Fruit fly (Drosophila melanogaster) whole organism, embryonic: ENCODE measurements around the gene Irk1.

Experiments
- Antp ChIP-seq: fragments of 200-800 bp; sonication (Bioruptor generic); optimal IDR thresholded peaks from 3 replicates; lab custom pipeline; 2016; ENCODE audit warnings: missing biosample characterization, missing genetic modification characterization
- CG10462 ChIP-seq: fragments of 200-800 bp; sonication (Bioruptor generic); optimal IDR thresholded peaks from 2 replicates; lab custom pipeline; 2016; ENCODE audit warnings: missing biosample characterization, missing genetic modification characterization
- CG10959 ChIP-seq: fragments of 200-800 bp; sonication (Bioruptor generic); IDR thresholded peaks from 2 replicates; pipeline ENCODE4 v1.3.6; 2022; ENCODE audit warnings: missing biosample characterization, missing genetic modification characterization
- CG12071 ChIP-seq: fragments of 200-800 bp; sonication (Bioruptor generic); optimal IDR thresholded peaks from 3 replicates; lab custom pipeline; 2018; ENCODE audit warnings: missing biosample characterization, mild to moderate bottlenecking, missing genetic modification characterization
- CG13287 ChIP-seq: fragments of 200-800 bp; sonication (Bioruptor generic); IDR thresholded peaks from 2 replicates; pipeline ENCODE4 v1.3.6; 2022; ENCODE audit warnings: missing biosample characterization, missing genetic modification characterization; ENCODE audit not compliant: partially characterized antibody
- CG14710 ChIP-seq: fragments of 200-800 bp; sonication (Bioruptor generic); optimal IDR thresholded peaks from 3 replicates; lab custom pipeline; 2019; ENCODE audit warnings: missing biosample characterization, mild to moderate bottlenecking, missing genetic modification characterization, moderate library complexity
- CG1529 ChIP-seq: fragments of 200-800 bp; sonication (Bioruptor generic); optimal IDR thresholded peaks from 3 replicates; lab custom pipeline; 2018; ENCODE audit warnings: missing biosample characterization, missing genetic modification characterization
- CG15479 ChIP-seq: fragments of 200-800 bp; sonication (Bioruptor generic); optimal IDR thresholded peaks from 3 replicates; lab custom pipeline; 2019; ENCODE audit warnings: missing biosample characterization, mild to moderate bottlenecking, missing genetic modification characterization, moderate library complexity
- CG18262 ChIP-seq: fragments of 200-800 bp; optimal IDR thresholded peaks from 3 replicates; lab custom pipeline; 2019; ENCODE audit warnings: missing biosample characterization, mild to moderate bottlenecking, missing genetic modification characterization, moderate library complexity
- CG18476 ChIP-seq: fragments of 200-800 bp; sonication (Bioruptor generic); optimal IDR thresholded peaks from 2 replicates; lab custom pipeline; 2016; ENCODE audit warnings: missing biosample characterization, mild to moderate bottlenecking, missing genetic modification characterization
- CG2875 ChIP-seq: fragments of 200-800 bp; sonication (Bioruptor generic); optimal IDR thresholded peaks from 2 replicates; lab custom pipeline; 2017; ENCODE audit warnings: missing biosample characterization, mild to moderate bottlenecking, missing genetic modification characterization, missing genetic modification reagents
- CG32767 ChIP-seq: fragments of 200-800 bp; sonication (Bioruptor generic); IDR thresholded peaks from 2 replicates; pipeline ENCODE4 v1.3.6; 2022; ENCODE audit warnings: missing biosample characterization, missing genetic modification characterization
- CG33557 ChIP-seq: fragments of 200-800 bp; sonication (Bioruptor generic); optimal IDR thresholded peaks from 2 replicates; lab custom pipeline; 2019; ENCODE audit warnings: missing biosample characterization, mild to moderate bottlenecking, missing genetic modification characterization, moderate library complexity
- CG3407 ChIP-seq: fragments of 200-800 bp; sonication (Bioruptor generic); optimal IDR thresholded peaks from 2 replicates; lab custom pipeline; 2018; ENCODE audit warnings: missing biosample characterization, mild to moderate bottlenecking, missing genetic modification characterization
- CG4617 ChIP-seq: fragments of 200-800 bp; sonication (Bioruptor generic); optimal IDR thresholded peaks from 3 replicates; lab custom pipeline; 2016; ENCODE audit warnings: missing biosample characterization, missing genetic modification characterization, borderline replicate concordance
- CG6272 ChIP-seq: fragments of 200-800 bp; sonication (Bioruptor generic); IDR thresholded peaks from 2 replicates; pipeline ENCODE4 v1.3.6; 2022; ENCODE audit warnings: missing biosample characterization, missing genetic modification characterization
- CTCF ChIP-seq: fragments of 200-800 bp; sonication (Bioruptor generic); optimal IDR thresholded peaks from 2 replicates; lab custom pipeline; 2017; ENCODE audit warnings: missing biosample characterization, mild to moderate bottlenecking, missing genetic modification characterization, moderate library complexity
- Ets65A ChIP-seq: fragments of 200-800 bp; sonication (Bioruptor generic); peaks from one replicate; lab custom pipeline; 2016; ENCODE audit warnings: missing biosample characterization, missing genetic modification characterization
- H2.0 ChIP-seq: fragments of 200-800 bp; sonication (Bioruptor generic); IDR thresholded peaks from 2 replicates; pipeline ENCODE4 v1.3.6; 2022; ENCODE audit warnings: missing biosample characterization, missing genetic modification characterization
- HLH54F ChIP-seq: fragments of 200-800 bp; sonication (Bioruptor generic); optimal IDR thresholded peaks from 3 replicates; lab custom pipeline; 2016; ENCODE audit warnings: missing biosample characterization, missing genetic modification characterization
- MBD-R2 ChIP-seq: fragments of 200-800 bp; sonication (Bioruptor generic); IDR thresholded peaks from 2 replicates; pipeline ENCODE4 v1.3.6; 2022; ENCODE audit warnings: missing biosample characterization, missing genetic modification characterization
- Sox102F ChIP-seq: fragments of 200-800 bp; sonication (Bioruptor generic); optimal IDR thresholded peaks from 2 replicates; lab custom pipeline; 2018; ENCODE audit warnings: missing biosample characterization, mild to moderate bottlenecking, missing genetic modification characterization, moderate library complexity
- Sry-β ChIP-seq: fragments of 200-800 bp; sonication (Bioruptor generic); optimal IDR thresholded peaks from 2 replicates; lab custom pipeline; 2018; ENCODE audit warnings: missing biosample characterization, mild to moderate bottlenecking, missing genetic modification characterization, moderate library complexity
- Tbp ChIP-seq: fragments of >200 bp; optimal IDR thresholded peaks from 2 replicates; lab custom pipeline; 2018; ENCODE audit warnings: missing biosample characterization, missing genetic modification characterization
- ara ChIP-seq: fragments of 200-800 bp; sonication (Bioruptor generic); IDR thresholded peaks from 2 replicates; pipeline ENCODE4 v1.3.6; 2022; ENCODE audit warnings: missing biosample characterization, missing genetic modification characterization
- cg ChIP-seq: fragments of 200-800 bp; sonication (Bioruptor generic); optimal IDR thresholded peaks from 3 replicates; lab custom pipeline; 2019; ENCODE audit warnings: missing biosample characterization, mild to moderate bottlenecking, missing genetic modification characterization, moderate library complexity
- dan ChIP-seq: fragments of 200-800 bp; sonication (Bioruptor generic); IDR thresholded peaks from 2 replicates; pipeline ENCODE4 v1.3.6; 2022; ENCODE audit warnings: missing biosample characterization, missing genetic modification characterization
- danr ChIP-seq: fragments of 200-800 bp; sonication (Bioruptor generic); IDR thresholded peaks from 2 replicates; pipeline ENCODE4 v1.3.6; 2022; ENCODE audit warnings: missing biosample characterization, missing genetic modification characterization
- dati ChIP-seq: fragments of 200-800 bp; sonication (Bioruptor generic); IDR thresholded peaks from 2 replicates; pipeline ENCODE4 v1.3.6; 2022; ENCODE audit warnings: missing biosample characterization, missing genetic modification characterization
- dm ChIP-seq: fragments of 200-800 bp; sonication (Bioruptor generic); optimal IDR thresholded peaks from 3 replicates; lab custom pipeline; 2016; ENCODE audit warnings: missing biosample characterization, missing genetic modification characterization
- ftz-f1 ChIP-seq: fragments of 200-800 bp; sonication (Bioruptor generic); optimal IDR thresholded peaks from 2 replicates; lab custom pipeline; 2016; ENCODE audit warnings: missing biosample characterization, missing genetic modification characterization
- fu2 ChIP-seq: fragments of 200-800 bp; sonication (Bioruptor generic); optimal IDR thresholded peaks from 2 replicates; lab custom pipeline; 2016; ENCODE audit warnings: missing biosample characterization, missing genetic modification characterization
- grau ChIP-seq: fragments of 200-800 bp; optimal IDR thresholded peaks from 3 replicates; lab custom pipeline; 2019; ENCODE audit warnings: missing biosample characterization, mild to moderate bottlenecking, missing genetic modification characterization, moderate library complexity
- ham ChIP-seq: fragments of 200-800 bp; sonication (Bioruptor generic); IDR thresholded peaks from 2 replicates; pipeline ENCODE4 v1.3.6; 2022; ENCODE audit warnings: missing biosample characterization, missing genetic modification characterization
- hkb ChIP-seq, 2 experiments: fragments of 200-800 bp in 1 of 2; fragments of >200 bp in 1 of 2; sonication (Bioruptor generic) in 1 of 2; IDR thresholded peaks in 1 of 2; optimal IDR thresholded peaks in 1 of 2; 2 replicates each; pipeline versions ENCODE4 v1.3.6 to Lab custom; 2017 to 2022; ENCODE audit warnings: missing biosample characterization in 1 of 2, missing genetic modification characterization in 1 of 2
- hth ChIP-seq: fragments of >200 bp; optimal IDR thresholded peaks from 2 replicates; lab custom pipeline; 2017; ENCODE audit warnings: inconsistent platforms
- ind ChIP-seq: fragments of 200-800 bp; sonication (Bioruptor generic); optimal IDR thresholded peaks from 3 replicates; lab custom pipeline; 2016; ENCODE audit warnings: missing biosample characterization, missing genetic modification characterization
- ken ChIP-seq: fragments of 200-800 bp; sonication (Bioruptor generic); IDR thresholded peaks from 3 replicates; pipeline ENCODE4 v1.3.6; 2022; ENCODE audit warnings: missing biosample characterization, missing genetic modification characterization
- kni ChIP-seq: fragments of 200-800 bp; sonication (Bioruptor generic); optimal IDR thresholded peaks from 3 replicates; lab custom pipeline; 2017; ENCODE audit warnings: mild to moderate bottlenecking, missing biosample characterization, missing genetic modification reagents, missing genetic modification characterization
- nom ChIP-seq: fragments of 200-800 bp; sonication (Bioruptor generic); optimal IDR thresholded peaks from 2 replicates; lab custom pipeline; 2017; ENCODE audit warnings: missing biosample characterization, missing genetic modification characterization, mild to moderate bottlenecking, moderate library complexity, missing genetic modification reagents
- ranshi ChIP-seq: fragments of 200-800 bp; sonication (Bioruptor generic); IDR thresholded peaks from 2 replicates; pipeline ENCODE4 v1.3.6; 2022; ENCODE audit warnings: missing biosample characterization, missing genetic modification characterization
- run ChIP-seq: fragments of 200-800 bp; sonication (Bioruptor generic); optimal IDR thresholded peaks from 3 replicates; lab custom pipeline; 2018; ENCODE audit warnings: missing biosample characterization, mild to moderate bottlenecking, missing genetic modification characterization
- scrt ChIP-seq: fragments of 200-800 bp; sonication (Bioruptor generic); optimal IDR thresholded peaks from 2 replicates; lab custom pipeline; 2018; ENCODE audit warnings: missing biosample characterization, mild to moderate bottlenecking, missing genetic modification characterization, moderate library complexity
- sens ChIP-seq: fragments of 200-800 bp; sonication (Bioruptor generic); peaks from one replicate; lab custom pipeline; 2016; ENCODE audit warnings: missing biosample characterization, missing genetic modification characterization
- sima ChIP-seq: fragments of 200-800 bp; sonication (Bioruptor generic); optimal IDR thresholded peaks from 2 replicates; lab custom pipeline; 2016; ENCODE audit warnings: missing biosample characterization, missing genetic modification characterization
- sisA ChIP-seq: fragments of 200-800 bp; sonication (Bioruptor generic); IDR thresholded peaks from 2 replicates; pipeline ENCODE4 v1.3.6; 2022; ENCODE audit warnings: missing biosample characterization, missing genetic modification characterization
- twi ChIP-seq: fragments of 200-800 bp; optimal IDR thresholded peaks from 2 replicates; lab custom pipeline; 2019; ENCODE audit warnings: missing biosample characterization, mild to moderate bottlenecking, missing genetic modification characterization, moderate library complexity
- tx ChIP-seq: fragments of 200-800 bp; sonication (Bioruptor generic); optimal IDR thresholded peaks from 2 replicates; lab custom pipeline; 2016; ENCODE audit warnings: missing biosample characterization, missing genetic modification characterization
- zf30C ChIP-seq: fragments of 200-800 bp; sonication (Bioruptor generic); optimal IDR thresholded peaks from 3 replicates; lab custom pipeline; 2018; ENCODE audit warnings: missing biosample characterization, mild to moderate bottlenecking, missing genetic modification characterization

Irk1 gene

dm6 chr3R:23189958-23190900 lies 22.1 kb downstream of the Irk1 start (continued):
- TF ChIP-seq CG33557 (GFP tag; lab: Kevin White, UChicago) (no peak), CG15479 (GFP tag; lab: Kevin White, UChicago) (no peak), CG14710 (tag; lab: Kevin White, UChicago) (peak; percentile 39), HLH54F (GFP tag; lab: Kevin White, UChicago) (peak; percentile 63), run (tag; lab: Kevin White, UChicago) (peak; percentile 59), ranshi (GFP tag; lab: Robert Waterston, UW) (peak; percentile 84), Antp (GFP tag; lab: Kevin White, UChicago) (peak; percentile 71), twi (tag; lab: Kevin White, UChicago) (peak; percentile 41), CG6272 (GFP tag; lab: Robert Waterston, UW) (peak; percentile 57), scrt (GFP tag; lab: Kevin White, UChicago) (peak; percentile 57), CTCF (peak; percentile 5), ftz-f1 (GFP tag; lab: Kevin White, UChicago) (no peak), CG10959 (no peak), MBD-R2 (GFP tag; lab: Robert Waterston, UW) (peak; percentile 43; the same call in 1 of the 2 replicates), dm (peak; percentile 30), dan (GFP tag; lab: Robert Waterston, UW) (no peak), ken (GFP tag; lab: Robert Waterston, UW) (peak; percentile 73; the same call in 2 of the 3 replicates), Tbp (GFP tag; lab: Kevin White, UChicago) (no peak), H2.0 (peak; percentile 74), sisA (GFP tag; lab: Robert Waterston, UW) (peak; percentile 76), CG4617 (GFP tag; lab: Kevin White, UChicago) (peak; percentile 35), nom (GFP tag; lab: Kevin White, UChicago) (peak; percentile 71), ara (GFP tag; lab: Robert Waterston, UW) (peak; percentile 30; the same call in 1 of the 2 replicates), Sox102F (GFP tag; lab: Kevin White, UChicago) (peak; percentile 81), danr (peak; percentile 38; the same call in 1 of the 2 replicates), ham (GFP tag; lab: Robert Waterston, UW) (no peak), CG12071 (GFP tag; lab: Kevin White, UChicago) (peak; percentile 79), zf30C (no peak), CG10462 (GFP tag; lab: Kevin White, UChicago) (no peak), CG1529 (GFP tag; lab: Kevin White, UChicago) (peak; percentile 36), CG2875 (no peak), dati (no peak), cg (GFP tag; lab: Kevin White, UChicago) (no peak), CG13287 (GFP tag; lab: Robert Waterston, UW) (no peak; the same call in 1 of the 2 replicates), tx (peak; percentile 56), fu2 (peak; percentile 50), hkb (optimal IDR thresholded peaks at IDR 0.05; lab: Kevin White, UChicago) (no peak), hkb (GFP tag; IDR thresholded peaks at IDR 0.05; lab: Robert Waterston, UW) (peak; percentile 80), hth (no peak), CG18262 (tag; lab: Kevin White, UChicago) (peak; percentile 72), Ets65A (GFP tag; lab: Kevin White, UChicago) (peak; percentile 94), grau (peak; percentile 98), CG32767 (peak; percentile 65; the same call in 1 of the 2 replicates), ind (GFP tag; lab: Kevin White, UChicago) (peak; percentile 80), kni (no peak), sima (GFP tag; lab: Kevin White, UChicago) (no peak), CG18476 (peak; percentile 48), Sry-β (GFP tag; lab: Kevin White, UChicago) (no peak), CG3407 (GFP tag; lab: Kevin White, UChicago) (peak; percentile 0), sens (GFP tag; lab: Kevin White, UChicago) (peak; percentile 94)
